Worm (Caenorhabditis elegans) whole organism, L3 larva: ENCODE results near the gene C08F1.8.

Experiments used
- R02D3.7 ChIP-seq: fragments of 150-350 bp; optimal IDR thresholded peaks from 2 replicates; lab custom pipeline; 2014; ENCODE audit warnings: missing biosample characterization, missing genetic modification characterization
- ZK546.5 ChIP-seq: sonication (generic microtip); optimal IDR thresholded peaks from 2 replicates; lab custom pipeline; 2017; ENCODE audit warnings: missing biosample characterization, missing genetic modification characterization
- ama-1 ChIP-seq: fragments of 150-350 bp; optimal IDR thresholded peaks from 2 replicates; lab custom pipeline; 2018
- ceh-16 ChIP-seq: sonication (generic microtip); optimal IDR thresholded peaks from 2 replicates; lab custom pipeline; 2017; ENCODE audit warnings: missing biosample characterization, missing genetic modification characterization
- ceh-28 ChIP-seq: fragments of 150-350 bp; optimal IDR thresholded peaks from 2 replicates; lab custom pipeline; 2014; ENCODE audit warnings: missing biosample characterization, missing genetic modification reagents, missing genetic modification characterization
- ceh-9 ChIP-seq: sonication (generic microtip); optimal IDR thresholded peaks from 2 replicates; lab custom pipeline; 2018; ENCODE audit warnings: missing biosample characterization, missing genetic modification characterization
- egl-27 ChIP-seq: sonication (generic microtip); optimal IDR thresholded peaks from 4 replicates; lab custom pipeline; 2017; ENCODE audit warnings: missing biosample characterization, missing genetic modification reagents, missing genetic modification characterization
- egl-5 ChIP-seq: fragments of 150-350 bp; optimal IDR thresholded peaks from 2 replicates; lab custom pipeline; 2017; ENCODE audit warnings: missing biosample characterization, missing genetic modification reagents, missing genetic modification characterization, inconsistent platforms
- elt-1 ChIP-seq: fragments of 150-350 bp; optimal IDR thresholded peaks from 2 replicates; lab custom pipeline; 2014; ENCODE audit warnings: missing biosample characterization, missing genetic modification characterization
- elt-3 ChIP-seq, 3 experiments: fragments of 150-350 bp in 1 of 3; sonication (generic microtip) in 2 of 3; optimal IDR thresholded peaks; 2 replicates in 2 of 3; 4 replicates in 1 of 3; lab custom pipeline; 2014 to 2017; ENCODE audit warnings: missing biosample characterization in 3 of 3, missing genetic modification characterization in 3 of 3
- eor-1 ChIP-seq, 2 experiments: fragments of 150-350 bp; optimal IDR thresholded peaks; 2 replicates each; lab custom pipeline; 2014 to 2018; ENCODE audit warnings: missing biosample characterization in 2 of 2, missing genetic modification characterization in 2 of 2
- fkh-10 ChIP-seq: sonication (generic microtip); optimal IDR thresholded peaks from 2 replicates; lab custom pipeline; 2017; ENCODE audit warnings: missing biosample characterization, missing genetic modification reagents, missing genetic modification characterization
- fos-1 ChIP-seq: fragments of 150-350 bp; optimal IDR thresholded peaks from 2 replicates; lab custom pipeline; 2014; ENCODE audit warnings: missing biosample characterization, missing genetic modification characterization
- hmg-11 ChIP-seq: sonication (generic microtip); optimal IDR thresholded peaks from 2 replicates; lab custom pipeline; 2016; ENCODE audit warnings: missing genetic modification characterization, missing compliant biosample characterization
- jun-1 ChIP-seq: fragments of 150-350 bp; optimal IDR thresholded peaks from 2 replicates; lab custom pipeline; 2014; ENCODE audit warnings: missing biosample characterization, missing genetic modification reagents, missing genetic modification characterization
- lin-15B ChIP-seq: fragments of 150-350 bp; optimal IDR thresholded peaks from 2 replicates; lab custom pipeline; 2014; ENCODE audit warnings: missing biosample characterization, missing genetic modification characterization
- lin-39 ChIP-seq: fragments of 150-350 bp; optimal IDR thresholded peaks from 2 replicates; lab custom pipeline; 2018; ENCODE audit warnings: missing biosample characterization, missing genetic modification reagents, missing genetic modification characterization
- lsy-12 ChIP-seq: sonication (generic microtip); optimal IDR thresholded peaks from 2 replicates; lab custom pipeline; 2016; ENCODE audit warnings: mild to moderate bottlenecking, missing genetic modification characterization, missing compliant biosample characterization
- mdl-1 ChIP-seq: fragments of 150-350 bp; optimal IDR thresholded peaks from 2 replicates; lab custom pipeline; 2014; ENCODE audit warnings: missing biosample characterization, missing genetic modification characterization
- mml-1 ChIP-seq: fragments of 150-350 bp; sonication (generic microtip); optimal IDR thresholded peaks from 3 replicates; lab custom pipeline; 2014; ENCODE audit warnings: missing biosample characterization, missing genetic modification characterization
- nfya-1 ChIP-seq: sonication (generic microtip); optimal IDR thresholded peaks from 2 replicates; lab custom pipeline; 2017; ENCODE audit warnings: missing genetic modification characterization, mild to moderate bottlenecking, missing compliant biosample characterization, antibody characterized with exemption, moderate library complexity; ENCODE audit not compliant: insufficient read depth
- nhr-11 ChIP-seq: fragments of 150-350 bp; optimal IDR thresholded peaks from 2 replicates; lab custom pipeline; 2014; ENCODE audit warnings: missing biosample characterization, missing genetic modification characterization
- nhr-12 ChIP-seq: fragments of 150-350 bp; optimal IDR thresholded peaks from 2 replicates; lab custom pipeline; 2014; ENCODE audit warnings: missing biosample characterization, missing genetic modification characterization
- nhr-23 ChIP-seq: fragments of 150-350 bp; optimal IDR thresholded peaks from 2 replicates; lab custom pipeline; 2014; ENCODE audit warnings: missing biosample characterization, missing genetic modification reagents, missing genetic modification characterization
- nhr-237 ChIP-seq: fragments of 150-350 bp; optimal IDR thresholded peaks from 2 replicates; lab custom pipeline; 2014; ENCODE audit warnings: missing biosample characterization, missing genetic modification characterization
- nhr-28 ChIP-seq: fragments of 150-350 bp; optimal IDR thresholded peaks from 2 replicates; lab custom pipeline; 2014; ENCODE audit warnings: missing biosample characterization, missing genetic modification characterization
- nhr-43 ChIP-seq: sonication (generic microtip); optimal IDR thresholded peaks from 2 replicates; lab custom pipeline; 2016; ENCODE audit warnings: mild to moderate bottlenecking, missing genetic modification characterization, missing compliant biosample characterization; ENCODE audit not compliant: poor library complexity, severe bottlenecking
- nhr-76 ChIP-seq: fragments of 150-350 bp; sonication (generic microtip); optimal IDR thresholded peaks from 5 replicates; lab custom pipeline; 2014; ENCODE audit warnings: missing biosample characterization, missing genetic modification characterization
- nhr-77 ChIP-seq: fragments of 150-350 bp; optimal IDR thresholded peaks from 2 replicates; lab custom pipeline; 2014; ENCODE audit warnings: missing biosample characterization, missing genetic modification characterization
- pha-4 ChIP-seq: fragments of 150-350 bp; optimal IDR thresholded peaks from 2 replicates; lab custom pipeline; 2014; ENCODE audit warnings: missing biosample characterization, missing genetic modification reagents, missing genetic modification characterization
- pqm-1 ChIP-seq: fragments of 150-350 bp; optimal IDR thresholded peaks from 2 replicates; lab custom pipeline; 2017; ENCODE audit warnings: missing biosample characterization, missing genetic modification characterization, inconsistent platforms
- sea-2 ChIP-seq: fragments of 150-350 bp; sonication (generic microtip); optimal IDR thresholded peaks from 4 replicates; lab custom pipeline; 2014; ENCODE audit warnings: missing biosample characterization, missing genetic modification reagents, missing genetic modification characterization
- skn-1 ChIP-seq: fragments of 150-350 bp; optimal IDR thresholded peaks from 2 replicates; lab custom pipeline; 2014; ENCODE audit warnings: missing biosample characterization, missing genetic modification characterization
- snpc-4 ChIP-seq: fragments of 150-350 bp; optimal IDR thresholded peaks from 2 replicates; lab custom pipeline; 2014; ENCODE audit warnings: missing biosample characterization, missing genetic modification characterization
- tbx-2 ChIP-seq: sonication (generic microtip); optimal IDR thresholded peaks from 2 replicates; lab custom pipeline; 2016; ENCODE audit warnings: mild to moderate bottlenecking, missing genetic modification characterization, missing compliant biosample characterization
- unc-39 ChIP-seq: sonication (generic microtip); optimal IDR thresholded peaks from 4 replicates; lab custom pipeline; 2017; ENCODE audit warnings: missing biosample characterization, missing genetic modification characterization
- zag-1 ChIP-seq: fragments of 150-350 bp; optimal IDR thresholded peaks from 2 replicates; lab custom pipeline; 2014; ENCODE audit warnings: missing biosample characterization, missing genetic modification characterization
- ztf-11 ChIP-seq: fragments of 150-350 bp; optimal IDR thresholded peaks from 2 replicates; lab custom pipeline; 2014; ENCODE audit warnings: missing biosample characterization, missing genetic modification characterization
- ztf-4 ChIP-seq: fragments of 150-350 bp; optimal IDR thresholded peaks from 2 replicates; lab custom pipeline; 2014; ENCODE audit warnings: missing biosample characterization, missing genetic modification characterization

C08F1.8 gene

DNA sequence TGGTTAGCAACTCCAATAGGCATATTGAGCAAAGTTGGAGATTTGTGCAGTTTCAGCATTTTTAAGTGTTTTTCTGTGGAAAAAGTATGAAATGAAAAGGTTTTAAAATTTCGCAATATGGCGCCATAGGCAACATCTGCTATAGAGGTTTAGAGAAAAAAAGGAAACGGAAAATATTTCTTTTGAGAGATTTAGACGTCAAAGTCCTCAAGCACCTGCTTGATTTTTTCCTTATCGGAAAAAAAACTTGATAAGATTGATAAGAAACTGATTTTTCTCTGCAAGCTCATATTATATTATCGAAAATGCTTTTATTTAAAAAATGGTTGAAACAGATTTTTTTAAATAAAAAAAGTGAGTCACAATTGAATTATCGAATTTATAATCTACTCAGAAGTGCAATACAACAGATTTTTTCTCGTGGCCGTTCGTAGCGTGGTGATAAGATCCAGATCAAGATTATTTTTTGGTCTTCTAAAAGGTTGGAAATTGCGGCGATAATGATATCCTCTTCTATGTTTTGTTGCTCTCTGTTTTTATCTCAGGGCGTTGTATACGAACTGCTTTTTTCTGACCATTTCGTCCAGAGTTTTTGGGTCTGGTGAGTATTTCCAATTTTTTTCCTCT, 11.9 kb upstream of the C08F1.8 start, which contains the start of gene fbxc-19 (continued):
- TF ChIP-seq zag-1 (tag; lab: Kevin White, UChicago): no peak
- peak; percentile 14 for TF ChIP-seq hmg-11 (tag; lab: Kevin White, UChicago)
- peak; percentile 98 for TF ChIP-seq pqm-1 (tag; lab: Kevin White, UChicago)
- TF ChIP-seq nhr-23 (tag; lab: Kevin White, UChicago): peak; percentile 62
- no peak for TF ChIP-seq nhr-237 (tag; lab: Kevin White, UChicago)
- no peak for TF ChIP-seq snpc-4 (tag; lab: Kevin White, UChicago)
- no peak for TF ChIP-seq fkh-10 (GFP tag; lab: Kevin White, UChicago)
- TF ChIP-seq nfya-1 (tag; lab: Kevin White, UChicago): peak; percentile 42
- TF ChIP-seq sea-2 (GFP tag; lab: Kevin White, UChicago): no peak
- no peak for TF ChIP-seq egl-27
- TF ChIP-seq lin-15B (tag; lab: Kevin White, UChicago): peak; percentile 21
- no peak for TF ChIP-seq elt-1 (tag; lab: Kevin White, UChicago)
- TF ChIP-seq elt-3 (tag; optimal IDR thresholded peaks at IDR 0.05; lab: Kevin White, UChicago): no peak
- peak; percentile 7 for TF ChIP-seq R02D3.7 (tag; lab: Kevin White, UChicago)
- TF ChIP-seq unc-39 (tag; lab: Kevin White, UChicago): no peak
- no peak for TF ChIP-seq nhr-11 (tag; lab: Kevin White, UChicago)
- peak; percentile 85 for TF ChIP-seq jun-1 (tag; lab: Kevin White, UChicago)
- TF ChIP-seq tbx-2 (tag; lab: Kevin White, UChicago): no peak
- TF ChIP-seq mml-1 (tag; lab: Kevin White, UChicago): no peak
- peak; percentile 26 for TF ChIP-seq skn-1 (tag; lab: Kevin White, UChicago)
- no peak for TF ChIP-seq ztf-4 (tag; lab: Kevin White, UChicago)

DNA sequence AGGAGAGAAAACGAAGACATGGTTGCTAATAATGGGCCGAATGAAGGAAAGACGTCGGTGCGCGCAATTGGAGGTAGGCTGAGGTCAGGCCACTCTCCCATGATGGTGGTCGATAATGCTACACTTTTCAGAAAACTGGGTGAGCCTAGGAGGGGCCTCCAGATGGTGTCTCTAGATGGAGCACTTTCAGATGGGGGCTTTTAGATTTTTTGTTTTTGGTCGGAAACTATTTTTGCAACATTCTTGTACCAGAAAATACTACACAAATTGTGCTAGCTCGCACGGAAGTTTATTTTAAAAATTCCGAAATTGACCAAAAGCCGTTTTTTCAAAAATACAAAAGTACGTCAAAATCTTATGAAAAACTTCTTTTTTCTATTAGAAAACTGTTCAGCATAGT, 10.2 kb upstream of the C08F1.8 start, which contains the start of gene fbxb-10:
fbxb-10 (minus strand) TSS at position 101 of the 400 bp plus-strand sequence.
- TF ChIP-seq lin-15B (tag; lab: Kevin White, UChicago) (no peak), nhr-43 (tag; lab: Kevin White, UChicago) (no peak), ZK546.5 (no peak), egl-5 (no peak), nhr-12 (tag; lab: Kevin White, UChicago) (no peak), elt-1 (tag; lab: Kevin White, UChicago) (no peak), nfya-1 (tag; lab: Kevin White, UChicago) (no peak), fkh-10 (GFP tag; lab: Kevin White, UChicago) (no peak), snpc-4 (tag; lab: Kevin White, UChicago) (no peak), unc-39 (tag; lab: Kevin White, UChicago) (no peak), nhr-76 (no peak), R02D3.7 (tag; lab: Kevin White, UChicago) (no peak), ceh-9 (no peak)

DNA sequence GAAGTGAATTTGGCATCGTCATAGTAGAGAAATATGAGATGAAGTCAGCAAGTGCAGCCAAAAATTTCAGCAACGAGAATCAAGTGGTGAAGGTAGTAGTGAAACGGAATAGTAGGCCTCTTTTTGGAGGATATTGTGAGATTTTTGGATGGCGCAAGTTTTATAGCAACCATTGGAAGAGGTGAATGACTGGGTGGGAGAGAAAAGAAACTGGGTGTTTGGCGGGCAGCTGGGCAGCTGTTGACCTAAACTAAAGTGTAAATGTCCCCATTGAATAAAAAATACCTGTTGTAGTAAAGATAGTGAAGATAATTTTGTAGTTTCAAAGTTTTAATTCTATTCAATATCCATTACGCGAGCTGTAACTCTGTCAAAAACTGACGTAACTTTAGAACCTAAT, 7.9 kb upstream of the C08F1.8 start:
- TF ChIP-seq ZK546.5 (no peak), sea-2 (GFP tag; lab: Kevin White, UChicago) (no peak), nhr-237 (tag; lab: Kevin White, UChicago) (no peak), mdl-1 (tag; lab: Kevin White, UChicago) (no peak)
- TF ChIP-seq, all 47 proteins: peak for 0

DNA sequence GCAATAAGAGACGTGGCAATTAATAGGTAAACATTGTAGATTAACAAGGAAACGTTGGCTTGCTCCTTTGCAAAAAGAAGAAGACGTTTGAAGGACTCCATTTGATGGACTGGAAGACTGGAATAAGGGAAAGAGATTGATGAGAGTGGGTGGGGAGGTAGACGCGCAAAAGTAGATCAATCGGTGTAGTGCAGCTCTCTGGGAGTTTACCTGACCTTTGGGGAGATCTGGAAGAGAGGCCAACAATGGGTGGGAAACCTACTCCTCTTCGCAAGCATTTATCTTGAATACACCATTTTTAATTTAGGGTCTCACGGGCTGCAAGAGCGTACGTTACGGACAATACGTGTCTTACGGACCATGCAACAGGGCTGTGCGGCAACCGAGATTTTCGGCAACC, 1.8 kb downstream of the C08F1.8 start, which contains the start of gene C08F1.12:
C08F1.12 (minus strand) TSS at position 101 of the 400 bp plus-strand sequence.
- no peak for TF ChIP-seq nhr-28
- TF ChIP-seq nhr-23 (tag; lab: Kevin White, UChicago): no peak
- TF ChIP-seq lsy-12 (tag; lab: Kevin White, UChicago): no peak
- TF ChIP-seq jun-1 (tag; lab: Kevin White, UChicago): no peak
- TF ChIP-seq fos-1 (tag; lab: Kevin White, UChicago): no peak
- TF ChIP-seq mdl-1 (tag; lab: Kevin White, UChicago): no peak
- no peak for TF ChIP-seq zag-1 (tag; lab: Kevin White, UChicago)
- no peak for TF ChIP-seq unc-39 (tag; lab: Kevin White, UChicago)

DNA sequence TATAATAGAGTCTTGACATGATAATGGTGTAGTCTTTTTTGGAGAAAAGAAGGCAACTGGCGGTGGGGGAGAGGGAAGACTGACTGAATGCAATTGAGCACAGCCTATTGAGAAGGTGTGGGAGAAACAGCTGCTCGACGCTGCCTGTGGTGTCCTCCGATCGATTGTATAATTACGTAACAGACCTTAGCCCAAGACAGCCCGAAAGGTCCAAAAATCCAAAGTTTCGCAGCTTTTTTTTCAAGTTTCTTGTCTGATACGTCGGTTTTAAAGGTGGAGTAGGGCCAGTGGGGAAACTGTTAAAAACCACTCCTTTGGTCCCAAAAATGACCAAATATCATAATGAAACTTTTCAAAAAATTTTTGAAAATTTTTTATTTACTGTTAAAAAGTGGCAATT, 20.0 kb downstream of the C08F1.8 start, which contains the start of the genes C08F1.6 and fbxb-13:
C08F1.6 (minus strand) TSS at position 101 of the 400 bp plus-strand sequence.
fbxb-13 (plus strand) TSS at position 191 of the 400 bp plus-strand sequence.
- TF ChIP-seq nhr-77 (tag; lab: Kevin White, UChicago) (no peak), ceh-28 (tag; lab: Kevin White, UChicago) (no peak), jun-1 (tag; lab: Kevin White, UChicago) (no peak), lin-39 (tag; lab: Kevin White, UChicago) (no peak), nhr-12 (tag; lab: Kevin White, UChicago) (no peak), fos-1 (tag; lab: Kevin White, UChicago) (no peak), nhr-23 (tag; lab: Kevin White, UChicago) (no peak), ama-1 (lab: Kevin White, UChicago) (no peak), nhr-28 (no peak), ceh-9 (no peak), lin-15B (tag; lab: Kevin White, UChicago) (no peak), tbx-2 (tag; lab: Kevin White, UChicago) (no peak), snpc-4 (tag; lab: Kevin White, UChicago) (no peak), nhr-237 (tag; lab: Kevin White, UChicago) (no peak), ceh-16 (no peak), ztf-11 (tag; lab: Kevin White, UChicago) (no peak), eor-1 (tag; optimal IDR thresholded peaks at IDR 0.05; lab: Kevin White, UChicago) (no peak), skn-1 (tag; lab: Kevin White, UChicago) (no peak), pha-4 (tag; lab: Kevin White, UChicago) (no peak)
- TF ChIP-seq, all 47 proteins: peak for 0
